Worm (Caenorhabditis elegans) whole organism, L4 larva: ENCODE measurements around the gene D1014.7.
A peak's percentile ranks its signal among the peaks of the same experiment; 100 is the strongest.

Experiments used
- F44E2.7 ChIP-seq: fragments of 200-800 bp; sonication (Bioruptor generic); IDR thresholded peaks from 2 replicates; pipeline ENCODE4 v2.1.2; 2022; ENCODE audit warnings: missing genetic modification characterization, missing compliant biosample characterization
- aha-1 ChIP-seq: fragments of 150-350 bp; peaks from one replicate; lab custom pipeline; 2014; ENCODE audit warnings: missing biosample characterization, missing genetic modification characterization
- ceh-28 ChIP-seq: fragments of 150-350 bp; optimal IDR thresholded peaks from 2 replicates; lab custom pipeline; 2014; ENCODE audit warnings: missing biosample characterization, missing genetic modification reagents, missing genetic modification characterization
- ceh-62 ChIP-seq: sonication (generic microtip); optimal IDR thresholded peaks from 2 replicates; lab custom pipeline; 2017; ENCODE audit warnings: missing biosample characterization, missing genetic modification characterization
- ctbp-1 ChIP-seq: fragments of 200-800 bp; sonication (Bioruptor generic); IDR thresholded peaks from 2 replicates; pipeline ENCODE4 v1.3.6; 2022; ENCODE audit warnings: missing genetic modification reagents, missing genetic modification characterization, missing compliant biosample characterization
- daf-12 ChIP-seq: fragments of 150-350 bp; optimal IDR thresholded peaks from 2 replicates; lab custom pipeline; 2014; ENCODE audit warnings: missing biosample characterization, missing genetic modification reagents, missing genetic modification characterization
- daf-16 ChIP-seq, 3 experiments: sonication (generic microtip); optimal IDR thresholded peaks; 2 replicates each; lab custom pipeline; 2016 to 2017; ENCODE audit warnings: missing genetic modification characterization in 3 of 3, missing genetic modification reagents in 3 of 3, mild to moderate bottlenecking in 2 of 3, missing compliant biosample characterization in 2 of 3, missing biosample characterization in 1 of 3, moderate library complexity in 1 of 3
- dmd-6 ChIP-seq: fragments of 200-800 bp; sonication (Bioruptor generic); IDR thresholded peaks from 2 replicates; pipeline ENCODE4 v1.3.6; 2022; ENCODE audit warnings: missing genetic modification reagents, missing genetic modification characterization, missing compliant biosample characterization
- dmd-9 ChIP-seq: fragments of 200-800 bp; sonication (Bioruptor generic); IDR thresholded peaks from 2 replicates; pipeline ENCODE4 v1.3.6; 2022; ENCODE audit warnings: missing genetic modification reagents, missing genetic modification characterization, missing compliant biosample characterization
- duxl-1 ChIP-seq: sonication (generic microtip); optimal IDR thresholded peaks from 2 replicates; lab custom pipeline; 2016; ENCODE audit warnings: mild to moderate bottlenecking, missing genetic modification characterization, moderate library complexity, missing compliant biosample characterization; ENCODE audit not compliant: poor library complexity
- dve-1 ChIP-seq: sonication (generic microtip); optimal IDR thresholded peaks from 2 replicates; lab custom pipeline; 2017; ENCODE audit warnings: antibody characterized with exemption, mild to moderate bottlenecking, missing genetic modification characterization, missing compliant biosample characterization; ENCODE audit not compliant: insufficient read depth
- gei-8 ChIP-seq: fragments of 200-800 bp; sonication (Bioruptor generic); optimal IDR thresholded peaks from 2 replicates; lab custom pipeline; 2018; ENCODE audit warnings: mild to moderate bottlenecking, missing genetic modification characterization, missing compliant biosample characterization
- hmg-1.1 ChIP-seq: fragments of 200-800 bp; sonication (Bioruptor generic); IDR thresholded peaks from 2 replicates; pipeline ENCODE4 v1.3.6; 2022; ENCODE audit warnings: missing genetic modification reagents, missing genetic modification characterization, missing compliant biosample characterization
- lim-7 ChIP-seq: fragments of 200-800 bp; sonication (Bioruptor generic); IDR thresholded peaks from 2 replicates; pipeline ENCODE4 v1.3.6; 2022; ENCODE audit warnings: missing genetic modification characterization, missing compliant biosample characterization
- lin-15B ChIP-seq: fragments of 150-350 bp; sonication (generic microtip); optimal IDR thresholded peaks from 3 replicates; lab custom pipeline; 2014; ENCODE audit warnings: missing biosample characterization, missing genetic modification characterization
- lin-38 ChIP-seq: fragments of 200-800 bp; sonication (Bioruptor generic); IDR thresholded peaks from 2 replicates; pipeline ENCODE4 v1.3.6; 2022; ENCODE audit warnings: missing genetic modification reagents, missing genetic modification characterization, missing compliant biosample characterization
- madf-9 ChIP-seq: fragments of 200-800 bp; sonication (Bioruptor generic); conservative IDR thresholded peaks from 2 replicates; pipeline ENCODE4 v1.3.6; 2022; ENCODE audit warnings: missing genetic modification reagents, missing genetic modification characterization, missing compliant biosample characterization
- mep-1 ChIP-seq: fragments of 150-350 bp; sonication (generic microtip); optimal IDR thresholded peaks from 3 replicates; lab custom pipeline; 2014; ENCODE audit warnings: missing biosample characterization, missing genetic modification characterization
- nhr-10 ChIP-seq: fragments of 150-350 bp; optimal IDR thresholded peaks from 2 replicates; lab custom pipeline; 2014; ENCODE audit warnings: missing biosample characterization, missing genetic modification characterization
- nhr-25 ChIP-seq: sonication (generic microtip); optimal IDR thresholded peaks from 2 replicates; lab custom pipeline; 2017; ENCODE audit warnings: missing genetic modification characterization, mild to moderate bottlenecking, missing compliant biosample characterization, antibody characterized with exemption, moderate library complexity, borderline replicate concordance; ENCODE audit not compliant: insufficient read depth
- nhr-28 ChIP-seq: fragments of 150-350 bp; optimal IDR thresholded peaks from 2 replicates; lab custom pipeline; 2014; ENCODE audit warnings: missing biosample characterization, missing genetic modification characterization
- nhr-42 ChIP-seq: fragments of 200-800 bp; sonication (Bioruptor generic); IDR thresholded peaks from 2 replicates; pipeline ENCODE4 v1.3.6; 2022; ENCODE audit warnings: missing genetic modification characterization, missing compliant biosample characterization
- nhr-77 ChIP-seq: fragments of 150-350 bp; optimal IDR thresholded peaks from 2 replicates; lab custom pipeline; 2014; ENCODE audit warnings: missing biosample characterization, missing genetic modification characterization
- pqm-1 ChIP-seq: sonication (generic microtip); optimal IDR thresholded peaks from 2 replicates; lab custom pipeline; 2017; ENCODE audit warnings: missing biosample characterization, missing genetic modification characterization
- rbr-2 ChIP-seq: sonication (generic microtip); optimal IDR thresholded peaks from 2 replicates; lab custom pipeline; 2016; ENCODE audit warnings: missing genotype, missing genetic modification characterization, missing compliant biosample characterization
- unc-130 ChIP-seq: sonication (generic microtip); optimal IDR thresholded peaks from 2 replicates; lab custom pipeline; 2016; ENCODE audit warnings: missing genetic modification reagents, missing genetic modification characterization, missing compliant biosample characterization
- unc-62 ChIP-seq, 3 experiments: fragments of 150-350 bp in 1 of 3; sonication (generic microtip); optimal IDR thresholded peaks in 2 of 3; peaks in 1 of 3; 1 replicate in 1 of 3; 2 replicates in 2 of 3; lab custom pipeline; 2014 to 2017; ENCODE audit warnings: missing biosample characterization in 3 of 3, missing genetic modification characterization in 3 of 3, missing genetic modification reagents in 3 of 3, missing genotype in 1 of 3

D1014.7 gene

DNA sequence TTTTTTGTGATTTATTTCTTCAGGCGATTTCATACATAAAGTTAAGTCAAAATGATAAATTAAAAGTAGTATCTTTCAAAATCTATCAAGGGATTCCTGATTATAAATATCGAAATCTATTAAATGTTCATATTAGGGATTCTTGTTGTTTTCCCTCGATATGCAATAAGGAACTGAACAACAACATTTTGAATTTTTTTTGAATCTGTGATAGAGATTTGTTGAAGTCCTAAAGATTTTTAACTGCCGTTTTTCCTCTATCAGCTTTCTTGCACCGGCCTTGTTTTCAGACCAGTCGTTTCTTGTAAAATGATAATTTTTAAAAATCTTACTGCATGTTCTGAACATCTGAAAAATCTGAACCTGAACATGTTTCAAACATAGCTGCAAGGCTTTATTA, 37.7 kb downstream of the D1014.7 start:
- TF ChIP-seq lin-38 (no peak), ctbp-1 (GFP tag; lab: Robert Waterston, UW) (no peak)

DNA sequence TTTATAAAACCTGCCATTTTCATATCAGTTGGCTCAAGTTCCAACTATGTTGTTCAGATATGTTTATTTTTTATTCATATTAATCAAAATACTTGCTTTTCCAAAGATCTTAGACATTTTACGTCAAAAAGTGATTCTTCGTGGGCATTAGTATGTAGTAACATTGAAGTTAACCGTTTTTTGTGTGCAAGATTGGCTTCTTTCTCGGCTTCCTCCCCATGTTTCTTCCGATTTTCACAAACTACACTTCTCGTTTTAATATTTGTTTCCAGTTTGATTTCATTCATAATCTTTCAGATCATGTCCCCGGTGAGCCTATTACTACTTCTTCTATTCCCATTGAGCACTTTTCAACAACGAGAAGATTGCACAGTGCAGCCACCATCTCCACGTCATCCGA, 39.4 kb downstream of the D1014.7 start, which contains the start of gene sul-2:
Gene sul-2 (plus strand): TSS at position 301 of the 400 bp plus-strand sequence.
- TF ChIP-seq nhr-25 (tag; lab: Kevin White, UChicago) (no peak), nhr-42 (GFP tag; lab: Robert Waterston, UW) (no peak), rbr-2 (tag; lab: Kevin White, UChicago) (no peak)

DNA sequence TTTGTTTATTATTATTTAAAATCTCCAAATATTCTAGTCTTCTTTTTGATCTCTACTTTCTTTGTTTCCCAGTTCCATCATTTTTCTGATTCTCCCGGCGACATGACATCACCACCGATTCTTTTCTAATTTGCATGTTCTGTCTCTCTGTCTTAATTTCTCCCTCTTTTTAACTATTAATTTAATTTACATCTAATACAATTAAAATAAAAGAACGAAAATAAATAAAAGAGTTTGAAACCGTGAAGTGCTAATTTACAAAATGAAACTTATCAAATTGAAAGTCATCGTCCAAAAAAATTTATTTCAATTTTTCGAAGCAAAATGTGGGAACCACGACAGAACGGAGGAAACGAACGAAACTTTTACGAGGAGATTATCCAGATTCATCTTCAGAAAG, 41.6 kb downstream of the D1014.7 start, which contains the start of gene F20D6.6:
Gene F20D6.6 (plus strand): TSS at position 301 of the 400 bp plus-strand sequence.
- TF ChIP-seq duxl-1 (tag; lab: Kevin White, UChicago), result no peak
- TF ChIP-seq lim-7 (GFP tag; lab: Robert Waterston, UW), result no peak
- no peak for TF ChIP-seq dve-1
- TF ChIP-seq hmg-1.1 (GFP tag; lab: Robert Waterston, UW), result no peak
- no peak for TF ChIP-seq ceh-62 (tag; lab: Kevin White, UChicago)
- no peak for TF ChIP-seq aha-1
- TF ChIP-seq dmd-9 (GFP tag; lab: Robert Waterston, UW), result no peak
- no peak for TF ChIP-seq daf-16 (GFP tag; optimal IDR thresholded peaks at IDR 0.05; lab: Kevin White, UChicago)
- no peak for TF ChIP-seq daf-16 (tag; optimal IDR thresholded peaks at IDR 0.05; lab: Kevin White, UChicago)
- no peak for TF ChIP-seq F44E2.7
- TF ChIP-seq ceh-28 (tag; lab: Kevin White, UChicago), result no peak
- TF ChIP-seq daf-12, result no peak

DNA sequence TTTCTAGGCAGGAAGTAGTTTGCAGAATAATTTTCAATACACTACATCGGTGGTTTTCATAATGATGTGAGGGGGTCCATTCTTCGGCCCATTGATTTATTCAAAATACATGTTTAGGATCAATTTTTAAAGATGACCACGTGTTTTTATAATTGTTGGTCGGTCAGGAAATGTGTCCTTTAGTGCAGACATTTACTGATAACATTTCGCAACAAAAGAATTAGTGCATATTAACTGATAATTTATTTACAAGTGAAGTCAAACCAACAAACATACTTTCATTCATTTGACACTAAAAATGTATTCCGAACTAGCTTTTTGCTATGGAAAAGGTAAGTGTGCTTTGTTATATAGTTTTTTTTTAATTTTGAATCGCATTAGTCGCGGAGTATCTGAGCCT, 43.6 kb downstream of the D1014.7 start, which contains the start of gene F20D6.5:
Gene F20D6.5 (plus strand): TSS at position 259 of the 400 bp plus-strand sequence.
- no peak for TF ChIP-seq daf-16 (GFP tag; optimal IDR thresholded peaks at IDR 0.05; lab: Kevin White, UChicago)
- TF ChIP-seq daf-16 (tag; optimal IDR thresholded peaks at IDR 0.05; lab: Kevin White, UChicago), result peak; percentile 70
- TF ChIP-seq nhr-28, result peak; percentile 58
- TF ChIP-seq nhr-77 (tag; lab: Kevin White, UChicago), result peak; percentile 25
- no peak for TF ChIP-seq gei-8 (GFP tag; lab: Kevin White, UChicago)
- no peak for TF ChIP-seq mep-1 (tag; lab: Kevin White, UChicago)
- TF ChIP-seq lin-15B (tag; lab: Kevin White, UChicago), result no peak
- TF ChIP-seq dmd-6 (GFP tag; lab: Robert Waterston, UW), result peak; percentile 67
- TF ChIP-seq pqm-1 (tag; lab: Kevin White, UChicago), result peak; percentile 48
- TF ChIP-seq, all 104 proteins: peak for 5

DNA sequence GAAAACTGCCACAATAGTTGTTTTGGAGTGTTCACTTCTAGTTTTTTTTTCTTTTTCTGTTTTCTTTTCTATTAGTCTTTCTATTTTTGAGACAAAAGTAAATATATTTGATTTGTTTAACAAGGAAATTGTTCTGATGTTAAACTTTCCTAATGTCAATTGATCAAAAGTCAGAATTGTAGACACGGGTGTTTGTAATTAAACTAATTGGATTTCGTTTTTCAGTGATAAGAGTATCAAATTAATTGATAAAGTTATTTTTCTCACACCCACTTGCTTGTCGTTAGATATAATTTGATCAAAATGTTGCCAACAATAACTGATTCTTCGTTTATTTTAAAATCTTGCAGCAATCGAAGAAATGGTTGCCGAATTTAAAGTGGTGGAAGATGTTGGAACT, 45.1 kb downstream of the D1014.7 start:
- TF ChIP-seq unc-130 (no peak), madf-9 (GFP tag; lab: Robert Waterston, UW) (no peak), daf-16 (GFP tag; optimal IDR thresholded peaks at IDR 0.05; lab: Kevin White, UChicago) (no peak), daf-16 (tag; optimal IDR thresholded peaks at IDR 0.05; lab: Kevin White, UChicago) (peak; percentile 53)

DNA sequence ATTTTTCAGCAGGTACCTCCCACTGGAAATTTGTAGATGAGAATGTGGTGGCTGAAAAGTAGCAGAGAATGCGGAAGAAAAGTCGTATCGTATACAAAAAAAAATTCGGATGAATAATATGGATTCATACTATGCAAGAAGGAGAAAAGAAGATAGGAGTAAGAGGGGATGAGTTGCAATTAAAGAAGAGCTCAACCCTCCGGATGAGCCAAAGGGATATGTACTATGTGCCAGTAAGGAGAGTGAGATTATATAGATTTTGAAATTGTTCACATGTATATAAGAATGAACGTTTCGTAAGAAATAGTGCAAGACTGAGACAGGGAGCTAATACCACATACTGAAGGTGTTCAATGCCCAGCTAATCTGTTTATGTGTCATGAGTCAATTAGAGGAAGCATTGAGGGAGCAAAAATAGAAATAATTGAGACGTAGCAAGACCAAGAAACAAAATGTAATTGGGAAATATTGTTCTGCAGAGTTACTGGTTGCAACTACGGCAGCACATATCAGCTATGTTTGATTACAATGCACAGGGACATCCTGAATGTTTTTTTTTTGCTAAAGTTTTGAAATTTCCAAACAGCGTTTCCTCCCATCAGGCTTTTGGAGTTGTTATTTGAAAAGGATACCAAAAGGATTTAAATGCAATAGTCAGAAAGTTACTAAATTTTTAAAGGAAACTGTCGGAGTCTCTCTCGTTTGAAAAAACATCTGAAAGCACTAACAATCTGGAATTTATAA, 50.3 kb downstream of the D1014.7 start, which contains the start of gene F20D6.8:
Gene F20D6.8 (minus strand): TSS at position 51 of the 744 bp plus-strand sequence.
- TF ChIP-seq nhr-10 (no peak), unc-62 (GFP tag; optimal IDR thresholded peaks at IDR 0.05 in 1 of 2; lab: Kevin White, UChicago) (peak in 1 of 2 experiments; percentile 92), unc-62 (tag; optimal IDR thresholded peaks at IDR 0.05; lab: Kevin White, UChicago) (no peak)
